Worm (Caenorhabditis elegans) whole organism, L4 larva: ENCODE results near the gene osm-9.

Experiments used
- ZK337.2 ChIP-seq: fragments of 200-800 bp; sonication (Bioruptor generic); IDR thresholded peaks from 2 replicates; pipeline ENCODE4 v1.3.6; 2022; ENCODE audit warnings: missing genetic modification reagents, missing genetic modification characterization, missing compliant biosample characterization
- ama-1 ChIP-seq: fragments of 150-350 bp; optimal IDR thresholded peaks from 2 replicates; lab custom pipeline; 2014; ENCODE audit warnings: inconsistent platforms, mixed read lengths
- daf-19 ChIP-seq: fragments of 200-800 bp; sonication (Bioruptor generic); conservative IDR thresholded peaks from 2 replicates; pipeline ENCODE4 v1.3.6; 2022; ENCODE audit warnings: missing genetic modification characterization, missing compliant biosample characterization
- egl-27 ChIP-seq: sonication (generic microtip); optimal IDR thresholded peaks from 3 replicates; lab custom pipeline; 2017; ENCODE audit warnings: missing biosample characterization, missing genetic modification reagents, missing genetic modification characterization
- fos-1 ChIP-seq: fragments of 150-350 bp; optimal IDR thresholded peaks from 2 replicates; lab custom pipeline; 2014; ENCODE audit warnings: missing biosample characterization, missing genetic modification characterization
- hlh-30 ChIP-seq: sonication (generic microtip); optimal IDR thresholded peaks from 2 replicates; lab custom pipeline; 2017; ENCODE audit warnings: antibody characterized with exemption, mild to moderate bottlenecking, missing genetic modification characterization, missing compliant biosample characterization; ENCODE audit not compliant: insufficient read depth
- nhr-25 ChIP-seq: sonication (generic microtip); optimal IDR thresholded peaks from 2 replicates; lab custom pipeline; 2017; ENCODE audit warnings: missing genetic modification characterization, mild to moderate bottlenecking, missing compliant biosample characterization, antibody characterized with exemption, moderate library complexity, borderline replicate concordance; ENCODE audit not compliant: insufficient read depth
- pqm-1 ChIP-seq: sonication (generic microtip); optimal IDR thresholded peaks from 2 replicates; lab custom pipeline; 2017; ENCODE audit warnings: missing biosample characterization, missing genetic modification characterization
- rbr-2 ChIP-seq: sonication (generic microtip); optimal IDR thresholded peaks from 2 replicates; lab custom pipeline; 2016; ENCODE audit warnings: missing genotype, missing genetic modification characterization, missing compliant biosample characterization
- skn-1 ChIP-seq: fragments of 150-350 bp; optimal IDR thresholded peaks from 2 replicates; lab custom pipeline; 2014; ENCODE audit warnings: missing biosample characterization, missing genetic modification characterization
- snpc-1.2 ChIP-seq: fragments of 200-800 bp; sonication (Bioruptor generic); IDR thresholded peaks from 2 replicates; pipeline ENCODE4 v1.3.6; 2022; ENCODE audit warnings: missing genetic modification reagents, missing genetic modification characterization, missing compliant biosample characterization
- unc-39 ChIP-seq: sonication (generic microtip); optimal IDR thresholded peaks from 2 replicates; lab custom pipeline; 2017; ENCODE audit warnings: missing biosample characterization, missing genetic modification characterization
- unc-62 ChIP-seq, 3 experiments: fragments of 150-350 bp in 1 of 3; sonication (generic microtip); optimal IDR thresholded peaks in 2 of 3; peaks in 1 of 3; 1 replicate in 1 of 3; 2 replicates in 2 of 3; lab custom pipeline; 2014 to 2017; ENCODE audit warnings: missing biosample characterization in 3 of 3, missing genetic modification characterization in 3 of 3, missing genetic modification reagents in 3 of 3, missing genotype in 1 of 3
- vab-7 ChIP-seq: fragments of 200-800 bp; sonication (Bioruptor generic); IDR thresholded peaks from 2 replicates; pipeline ENCODE4 v1.3.6; 2022; ENCODE audit warnings: missing genetic modification reagents, missing genetic modification characterization, missing compliant biosample characterization

- no peak for TF ChIP-seq vab-7
- TF ChIP-seq hlh-30 = peak; percentile 26
- no peak for TF ChIP-seq daf-19 (GFP tag; lab: Robert Waterston, UW)
- no peak for TF ChIP-seq unc-39
- no peak for TF ChIP-seq fos-1
- no peak for TF ChIP-seq snpc-1.2 (GFP tag; lab: Robert Waterston, UW)
- TF ChIP-seq skn-1 = no peak
- TF ChIP-seq unc-62 (GFP tag; optimal IDR thresholded peaks at IDR 0.05 in 1 of 2; lab: Kevin White, UChicago) = no peak
- TF ChIP-seq unc-62 (tag; optimal IDR thresholded peaks at IDR 0.05; lab: Kevin White, UChicago) = no peak
- no peak for TF ChIP-seq egl-27 (tag; lab: Kevin White, UChicago)
- TF ChIP-seq ama-1 (lab: Kevin White, UChicago) = no peak
- no peak for TF ChIP-seq rbr-2 (tag; lab: Kevin White, UChicago)
- no peak for TF ChIP-seq nhr-25 (tag; lab: Kevin White, UChicago)
- no peak for TF ChIP-seq ZK337.2 (GFP tag; lab: Robert Waterston, UW)
- peak; percentile 48 for TF ChIP-seq pqm-1 (tag; lab: Kevin White, UChicago)
Measured at ce11 chrIV:3548315-3548714, 8.9 kb downstream of the osm-9 start.
